Fruit fly (Drosophila melanogaster): ENCODE data around the gene CG33229.
A peak's percentile ranks its signal among the peaks of the same experiment; 100 is the strongest.

Gene CG33229

DNA sequence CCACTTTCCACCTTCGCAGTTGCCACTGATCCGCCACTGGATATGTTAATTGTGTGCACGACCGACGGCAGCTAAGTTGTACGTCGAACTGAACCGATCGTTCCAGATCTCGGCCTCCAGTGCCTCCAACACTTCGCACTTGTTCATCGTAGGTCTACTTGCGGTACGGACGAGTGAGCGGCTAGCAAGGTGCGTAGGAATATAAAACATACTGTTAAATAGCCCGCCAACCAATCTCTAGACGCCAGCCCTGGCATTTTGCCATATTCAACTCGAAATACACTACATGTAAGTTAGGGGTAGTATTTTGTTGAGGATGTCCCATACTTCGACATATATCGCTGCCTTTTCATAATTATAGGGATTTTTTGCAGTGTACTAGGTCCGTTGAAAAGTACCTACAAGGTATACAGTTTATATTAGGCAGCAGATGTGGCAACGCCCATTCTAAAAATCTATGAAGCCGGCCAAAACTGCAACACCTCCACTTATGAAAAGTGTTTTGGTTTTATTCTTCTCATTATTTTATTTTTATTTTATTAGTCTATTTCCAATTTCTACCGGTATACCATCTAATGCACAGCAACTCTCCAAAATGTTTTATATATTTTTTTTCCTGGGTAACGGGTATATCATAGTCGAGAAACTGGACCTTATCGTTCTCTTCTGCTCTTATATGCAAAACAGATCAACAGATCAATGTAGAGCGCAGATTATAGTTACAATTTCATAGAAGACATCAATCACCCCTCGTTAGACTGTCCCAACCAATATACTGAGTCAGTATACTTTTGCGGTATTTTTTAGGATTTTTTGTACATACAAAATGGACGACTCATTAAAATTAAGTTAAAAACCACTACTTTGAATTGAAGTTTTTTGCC is at the start of gene CG33229, which contains the start of gene pyx (continued):
- TF ChIP-seq Stat92E (GFP tag; optimal IDR thresholded peaks at IDR 0.05): no peak
- peak; percentile 41 for TF ChIP-seq CG33557 (GFP tag; optimal IDR thresholded peaks at IDR 0.05)
- no peak for TF ChIP-seq CG14860 (GFP tag; IDR thresholded peaks at IDR 0.05; ENCODE audit: partially characterized antibody)
- peak; percentile 78 for TF ChIP-seq CG15696 (tag; optimal IDR thresholded peaks at IDR 0.05)
- TF ChIP-seq CG8290 (GFP tag; optimal IDR thresholded peaks at IDR 0.05): peak; percentile 76
- TF ChIP-seq CG8290 (tag; optimal IDR thresholded peaks at IDR 0.05): peak in 1 of 2 experiments; percentile 90
- TF ChIP-seq Dp (GFP tag; optimal IDR thresholded peaks at IDR 0.05): peak; percentile 91
- peak; percentile 77 for TF ChIP-seq zen (tag; optimal IDR thresholded peaks at IDR 0.05)
- TF ChIP-seq CG10959 (GFP tag; IDR thresholded peaks at IDR 0.05): 0 out of 2 replicates have a peak, but pooled peaks have one; percentile 21
- no peak for TF ChIP-seq CG17568 (GFP tag; optimal IDR thresholded peaks at IDR 0.05)
- no peak; the same call in 1 of the 2 replicates for TF ChIP-seq tna (GFP tag; IDR thresholded peaks at IDR 0.05; ENCODE audit: partially characterized antibody)
- peak; percentile 44 for TF ChIP-seq pb (GFP tag; optimal IDR thresholded peaks at IDR 0.05)
- peak; percentile 27 for TF ChIP-seq ftz-f1 (GFP tag; optimal IDR thresholded peaks at IDR 0.05)
- peak; percentile 71; the same call in 1 of the 3 replicates for TF ChIP-seq CG11560 (tag; IDR thresholded peaks at IDR 0.05)
- no peak for TF ChIP-seq yki (optimal IDR thresholded peaks at IDR 0.05)
- peak; percentile 18 for TF ChIP-seq CG7987 (GFP tag; optimal IDR thresholded peaks at IDR 0.05)
- peak; percentile 86 for TF ChIP-seq sob (GFP tag; IDR thresholded peaks at IDR 0.05)
- TF ChIP-seq Sry-β (GFP tag; optimal IDR thresholded peaks at IDR 0.05): no peak
- peak; percentile 64 for TF ChIP-seq CG4730 (GFP tag; IDR thresholded peaks at IDR 0.05)
- TF ChIP-seq CG9797 (GFP tag; optimal IDR thresholded peaks at IDR 0.05): peak; percentile 20
- TF ChIP-seq B-H2 (GFP tag; optimal IDR thresholded peaks at IDR 0.05): peak; percentile 93
- 0 out of 2 replicates have a peak, but pooled peaks have one; percentile 6 for TF ChIP-seq crol (GFP tag; IDR thresholded peaks at IDR 0.05)
- TF ChIP-seq tap (tag; optimal IDR thresholded peaks at IDR 0.05): peak; percentile 62
- TF ChIP-seq unc-4 (GFP tag; IDR thresholded peaks at IDR 0.05; ENCODE audit: partially characterized antibody): 0 out of 2 replicates have a peak, but pooled peaks have one; percentile 27
- peak; percentile 89 for TF ChIP-seq Mad (GFP tag; optimal IDR thresholded peaks at IDR 0.05)
- peak; percentile 80 for TF ChIP-seq ranshi (GFP tag; IDR thresholded peaks at IDR 0.05)
- TF ChIP-seq Drgx (GFP tag; IDR thresholded peaks at IDR 0.05): peak; percentile 77
- TF ChIP-seq CG12744 (GFP tag; optimal IDR thresholded peaks at IDR 0.05): peak; percentile 75
- TF ChIP-seq Dip3 (GFP tag; optimal IDR thresholded peaks at IDR 0.05): peak; percentile 87
- TF ChIP-seq Bdp1 (GFP tag; optimal IDR thresholded peaks at IDR 0.05): peak; percentile 56
- TF ChIP-seq CG34422 (GFP tag; IDR thresholded peaks at IDR 0.05): peak; percentile 88
- TF ChIP-seq Ada2b (GFP tag; IDR thresholded peaks at IDR 0.05): peak; percentile 71
- TF ChIP-seq CG12155 (GFP tag; optimal IDR thresholded peaks at IDR 0.05): peak; percentile 87
- TF ChIP-seq cg (GFP tag; optimal IDR thresholded peaks at IDR 0.05): no peak
- no peak for TF ChIP-seq tll (GFP tag; optimal IDR thresholded peaks at IDR 0.05)
- TF ChIP-seq CG31224 (GFP tag; IDR thresholded peaks at IDR 0.05): peak; percentile 79
- peak; percentile 54 for TF ChIP-seq CG34376 (GFP tag; optimal IDR thresholded peaks at IDR 0.05)
- peak; percentile 69 for TF ChIP-seq CG8388 (GFP tag; optimal IDR thresholded peaks at IDR 0.05)
- TF ChIP-seq shn (GFP tag; optimal IDR thresholded peaks at IDR 0.05): peak; percentile 78
- peak; percentile 41 for TF ChIP-seq CG5245 (GFP tag; optimal IDR thresholded peaks at IDR 0.05)
- 0 out of 2 replicates have a peak, but pooled peaks have one; percentile 21 for TF ChIP-seq Dip2 (GFP tag; IDR thresholded peaks at IDR 0.05)
- peak; percentile 87 for TF ChIP-seq az2 (GFP tag; optimal IDR thresholded peaks at IDR 0.05)
- peak; percentile 26 for TF ChIP-seq CTCF (GFP tag; optimal IDR thresholded peaks at IDR 0.05)
- peak; percentile 33 for TF ChIP-seq CG6254 (GFP tag; optimal IDR thresholded peaks at IDR 0.05)
- peak; percentile 56 for TF ChIP-seq Rx (GFP tag; IDR thresholded peaks at IDR 0.05)
- TF ChIP-seq lilli (GFP tag; optimal IDR thresholded peaks at IDR 0.05): peak; percentile 92
- TF ChIP-seq wdn (GFP tag; IDR thresholded peaks at IDR 0.05): peak; percentile 75
- TF ChIP-seq CG30431 (GFP tag; optimal IDR thresholded peaks at IDR 0.05): peak; percentile 70
- TF ChIP-seq CkIIα-i1 (GFP tag; IDR thresholded peaks at IDR 0.05): 0 out of 2 replicates have a peak, but pooled peaks have one; percentile 11

Data from whole organism, embryonic.